Worm (Caenorhabditis elegans) whole organism, early embryonic: ENCODE measurements around the gene fbxa-98.

Source experiments
- B0310.2 ChIP-seq: sonication (generic microtip); optimal IDR thresholded peaks from 2 replicates; lab custom pipeline; 2016; ENCODE audit warnings: mild to moderate bottlenecking, missing genetic modification characterization, missing compliant biosample characterization
- F13C5.2 ChIP-seq: sonication (generic microtip); optimal IDR thresholded peaks from 2 replicates; lab custom pipeline; 2017; ENCODE audit warnings: mild to moderate bottlenecking, missing genetic modification characterization, inconsistent platforms, missing compliant biosample characterization
- aly-1 ChIP-seq: sonication (generic microtip); optimal IDR thresholded peaks from 2 replicates; lab custom pipeline; 2016; ENCODE audit warnings: missing genetic modification characterization, missing compliant biosample characterization
- ama-1 ChIP-seq: fragments of 150-350 bp; optimal IDR thresholded peaks from 2 replicates; lab custom pipeline; 2014
- ceh-13 ChIP-seq: fragments of 200-800 bp; sonication (Bioruptor generic); optimal IDR thresholded peaks from 2 replicates; lab custom pipeline; 2018; ENCODE audit warnings: mild to moderate bottlenecking, missing genetic modification characterization, missing compliant biosample characterization
- ceh-36 ChIP-seq: sonication (generic microtip); optimal IDR thresholded peaks from 2 replicates; lab custom pipeline; 2016; ENCODE audit warnings: missing genetic modification characterization, inconsistent platforms, missing compliant biosample characterization
- ets-7 ChIP-seq: sonication (generic microtip); optimal IDR thresholded peaks from 2 replicates; lab custom pipeline; 2016; ENCODE audit warnings: missing genotype, missing genetic modification characterization, missing compliant biosample characterization
- flt-1 ChIP-seq: fragments of 200-800 bp; sonication (Bioruptor generic); IDR thresholded peaks from 2 replicates; pipeline ENCODE4 v1.3.6; 2022; ENCODE audit warnings: missing genetic modification characterization, missing compliant biosample characterization
- hmbx-1 ChIP-seq: sonication (generic microtip); optimal IDR thresholded peaks from 2 replicates; lab custom pipeline; 2016; ENCODE audit warnings: mild to moderate bottlenecking, missing genetic modification characterization, missing compliant biosample characterization
- hmg-4 ChIP-seq: fragments of 200-800 bp; sonication (Bioruptor generic); optimal IDR thresholded peaks from 2 replicates; lab custom pipeline; 2018; ENCODE audit warnings: mild to moderate bottlenecking, missing genetic modification characterization, missing compliant biosample characterization
- hnd-1 ChIP-seq: sonication (generic microtip); optimal IDR thresholded peaks from 2 replicates; lab custom pipeline; 2016; ENCODE audit warnings: missing genetic modification characterization, missing compliant biosample characterization
- pes-1 ChIP-seq: fragments of 200-800 bp; sonication (Bioruptor generic); IDR thresholded peaks from 2 replicates; pipeline ENCODE4 v1.3.6; 2022; ENCODE audit warnings: missing genetic modification reagents, missing genetic modification characterization, missing compliant biosample characterization
- scrt-1 ChIP-seq: fragments of 200-800 bp; sonication (Bioruptor generic); IDR thresholded peaks from 2 replicates; pipeline ENCODE4 v1.3.6; 2022; ENCODE audit warnings: missing genetic modification characterization, missing compliant biosample characterization
- sea-1 ChIP-seq: fragments of 200-800 bp; sonication (Bioruptor generic); conservative IDR thresholded peaks from 2 replicates; pipeline ENCODE4 v1.3.6; 2022; ENCODE audit warnings: missing genetic modification characterization, missing compliant biosample characterization
- tbx-11 ChIP-seq: fragments of 200-800 bp; sonication (Bioruptor generic); IDR thresholded peaks from 2 replicates; pipeline ENCODE4 v1.3.6; 2022; ENCODE audit warnings: missing genetic modification characterization, missing compliant biosample characterization
- tbx-37 ChIP-seq: fragments of 200-800 bp; sonication (Bioruptor generic); conservative IDR thresholded peaks from 2 replicates; pipeline ENCODE4 v1.3.6; 2022; ENCODE audit warnings: missing genetic modification reagents, missing genetic modification characterization, missing compliant biosample characterization
- tra-4 ChIP-seq: sonication (generic microtip); optimal IDR thresholded peaks from 2 replicates; lab custom pipeline; 2017; ENCODE audit warnings: missing genetic modification characterization, missing compliant biosample characterization

fbxa-98 gene

DNA sequence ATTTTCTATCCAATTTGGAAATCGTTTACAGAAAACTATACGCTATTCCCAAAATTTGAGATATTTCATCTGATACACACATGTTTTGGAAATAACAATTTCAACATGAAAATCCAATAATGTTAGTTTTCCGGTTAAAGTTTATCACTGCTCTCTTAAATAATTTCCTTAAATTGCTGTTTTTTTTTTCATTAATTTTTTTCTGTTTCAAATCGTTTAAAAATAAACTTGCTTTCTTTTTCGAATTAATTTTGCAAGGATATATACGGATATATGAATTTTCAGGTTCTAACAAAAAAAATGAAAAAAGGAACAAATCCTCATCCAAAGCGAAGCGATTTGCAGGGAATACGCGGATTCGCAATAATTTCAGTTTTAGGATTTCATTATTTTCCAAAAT lies 40.3 kb downstream of the fbxa-98 start, which contains the start of gene oac-48:
oac-48 (plus strand) TSS at position 301 of the 400 bp plus-strand sequence.
- TF ChIP-seq pes-1 (no peak), tbx-11 (GFP tag; lab: Robert Waterston, UW) (no peak), ceh-36 (tag; lab: Kevin White, UChicago) (no peak), hmg-4 (GFP tag; lab: Kevin White, UChicago) (no peak), scrt-1 (GFP tag; lab: Robert Waterston, UW) (no peak), F13C5.2 (no peak)

DNA sequence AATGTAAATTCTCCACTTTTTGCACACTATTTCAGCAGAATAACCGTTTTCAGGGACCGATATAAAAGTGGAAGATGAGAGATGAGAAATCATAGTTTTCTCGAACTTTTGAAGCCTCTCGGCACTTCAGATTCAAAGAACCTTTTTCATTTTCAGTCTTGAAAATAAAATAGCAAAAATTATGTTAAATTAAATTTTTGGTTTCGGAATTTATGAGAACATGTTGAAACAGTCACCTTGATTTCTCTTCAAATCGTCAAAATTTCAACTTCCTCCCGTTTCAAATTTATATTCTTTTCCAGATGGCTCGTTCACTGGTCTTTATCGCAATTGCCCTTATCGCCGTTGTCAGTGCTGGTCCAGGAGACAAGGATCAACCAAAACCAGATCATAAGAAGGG lies 45.4 kb downstream of the fbxa-98 start, which contains the start of gene srlf-26:
srlf-26 (plus strand) TSS at position 301 of the 400 bp plus-strand sequence.
- TF ChIP-seq ama-1 (lab: Kevin White, UChicago) (no peak), ceh-36 (tag; lab: Kevin White, UChicago) (no peak), pes-1 (no peak), hmbx-1 (no peak), ceh-13 (GFP tag; lab: Kevin White, UChicago) (no peak), scrt-1 (GFP tag; lab: Robert Waterston, UW) (no peak), flt-1 (GFP tag; lab: Robert Waterston, UW) (no peak), tbx-37 (GFP tag; lab: Robert Waterston, UW) (no peak), F13C5.2 (no peak), hmg-4 (GFP tag; lab: Kevin White, UChicago) (no peak)

DNA sequence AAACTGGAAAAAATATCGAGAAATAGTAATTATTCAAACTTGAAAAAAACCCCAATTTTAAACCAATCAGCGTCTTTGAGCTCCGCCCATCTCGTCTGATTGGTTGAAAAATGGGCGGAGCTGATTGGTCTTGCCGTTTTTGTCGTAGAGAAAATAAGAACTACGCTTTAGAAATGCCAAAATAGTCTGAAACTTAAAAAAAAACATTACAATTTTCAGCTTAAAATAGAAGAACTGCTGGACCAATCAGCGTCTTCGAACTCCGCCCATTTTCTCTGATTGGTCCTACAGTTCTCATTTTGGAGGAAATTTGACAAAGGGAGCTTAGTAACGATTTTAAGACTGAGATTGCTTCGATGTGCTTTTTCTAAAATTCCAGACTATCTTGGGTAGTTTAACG lies 46.3 kb downstream of the fbxa-98 start:
- TF ChIP-seq hmg-4 (GFP tag; lab: Kevin White, UChicago) (no peak), aly-1 (no peak), ama-1 (lab: Kevin White, UChicago) (no peak), B0310.2 (tag; lab: Kevin White, UChicago) (no peak), scrt-1 (GFP tag; lab: Robert Waterston, UW) (no peak), pes-1 (no peak), flt-1 (GFP tag; lab: Robert Waterston, UW) (no peak), ets-7 (tag; lab: Kevin White, UChicago) (no peak), sea-1 (GFP tag; lab: Robert Waterston, UW) (no peak), hnd-1 (tag; lab: Kevin White, UChicago) (no peak), tbx-37 (GFP tag; lab: Robert Waterston, UW) (no peak), ceh-36 (tag; lab: Kevin White, UChicago) (no peak), F13C5.2 (no peak), hmbx-1 (no peak), ceh-13 (GFP tag; lab: Kevin White, UChicago) (no peak), tbx-11 (GFP tag; lab: Robert Waterston, UW) (no peak), tra-4 (tag; lab: Kevin White, UChicago) (no peak)

DNA sequence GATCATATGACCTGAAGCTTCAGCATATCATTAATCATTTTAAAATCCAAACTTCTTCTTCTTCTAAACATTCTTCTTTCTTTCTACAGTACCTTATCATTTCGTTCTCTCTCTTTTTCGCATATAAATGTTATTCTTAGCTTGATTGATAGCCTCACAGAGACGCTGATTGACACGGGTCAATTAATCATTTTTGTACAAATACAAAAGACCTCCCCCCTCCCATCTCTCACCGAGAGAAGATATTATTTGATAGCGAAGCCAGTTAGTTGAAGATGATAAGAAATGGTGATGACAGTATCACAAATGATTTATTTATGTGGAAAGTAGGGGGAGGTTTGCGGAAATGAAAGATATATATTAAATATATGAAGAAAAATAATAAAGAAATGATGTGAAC lies 49.5 kb downstream of the fbxa-98 start:
- TF ChIP-seq F13C5.2 (no peak), B0310.2 (tag; lab: Kevin White, UChicago) (no peak), tbx-11 (GFP tag; lab: Robert Waterston, UW) (no peak), tra-4 (tag; lab: Kevin White, UChicago) (no peak), flt-1 (GFP tag; lab: Robert Waterston, UW) (no peak), hnd-1 (tag; lab: Kevin White, UChicago) (no peak), tbx-37 (GFP tag; lab: Robert Waterston, UW) (no peak), sea-1 (GFP tag; lab: Robert Waterston, UW) (no peak), hmg-4 (GFP tag; lab: Kevin White, UChicago) (no peak), scrt-1 (GFP tag; lab: Robert Waterston, UW) (no peak), ceh-36 (tag; lab: Kevin White, UChicago) (no peak), ceh-13 (GFP tag; lab: Kevin White, UChicago) (no peak), pes-1 (no peak), hmbx-1 (no peak), ama-1 (lab: Kevin White, UChicago) (no peak), ets-7 (tag; lab: Kevin White, UChicago) (no peak), aly-1 (no peak)
